Worm (Caenorhabditis elegans) whole organism, early embryonic: ENCODE measurements around the gene C27C12.4.

ENCODE experiments used
- aly-1 ChIP-seq: sonication (generic microtip); optimal IDR thresholded peaks from 2 replicates; lab custom pipeline; 2016; ENCODE audit warnings: missing genetic modification characterization, missing compliant biosample characterization
- ama-1 ChIP-seq: fragments of 150-350 bp; optimal IDR thresholded peaks from 2 replicates; lab custom pipeline; 2014
- ceh-13 ChIP-seq: fragments of 200-800 bp; sonication (Bioruptor generic); optimal IDR thresholded peaks from 2 replicates; lab custom pipeline; 2018; ENCODE audit warnings: mild to moderate bottlenecking, missing genetic modification characterization, missing compliant biosample characterization
- ceh-36 ChIP-seq: sonication (generic microtip); optimal IDR thresholded peaks from 2 replicates; lab custom pipeline; 2016; ENCODE audit warnings: missing genetic modification characterization, inconsistent platforms, missing compliant biosample characterization
- flt-1 ChIP-seq: fragments of 200-800 bp; sonication (Bioruptor generic); IDR thresholded peaks from 2 replicates; pipeline ENCODE4 v1.3.6; 2022; ENCODE audit warnings: missing genetic modification characterization, missing compliant biosample characterization
- hnd-1 ChIP-seq: sonication (generic microtip); optimal IDR thresholded peaks from 2 replicates; lab custom pipeline; 2016; ENCODE audit warnings: missing genetic modification characterization, missing compliant biosample characterization
- tbx-11 ChIP-seq: fragments of 200-800 bp; sonication (Bioruptor generic); IDR thresholded peaks from 2 replicates; pipeline ENCODE4 v1.3.6; 2022; ENCODE audit warnings: missing genetic modification characterization, missing compliant biosample characterization
- tra-4 ChIP-seq: sonication (generic microtip); optimal IDR thresholded peaks from 2 replicates; lab custom pipeline; 2017; ENCODE audit warnings: missing genetic modification characterization, missing compliant biosample characterization

- no peak for TF ChIP-seq tra-4 (tag; lab: Kevin White, UChicago)
- no peak for TF ChIP-seq tbx-11 (GFP tag; lab: Robert Waterston, UW)
- TF ChIP-seq ama-1 (lab: Kevin White, UChicago): no peak
- no peak for TF ChIP-seq ceh-36 (tag; lab: Kevin White, UChicago)
- no peak for TF ChIP-seq hnd-1 (tag; lab: Kevin White, UChicago)
- no peak for TF ChIP-seq flt-1
- no peak for TF ChIP-seq ceh-13
- no peak for TF ChIP-seq aly-1 (tag; lab: Kevin White, UChicago)
Measured at ce11 chrX:14810718-14811117, 43.2 kb upstream of the C27C12.4 start, which contains the start of gene atf-4.
